Fruit fly (Drosophila melanogaster): ENCODE results near the gene Mnt.

Mnt gene

DNA sequence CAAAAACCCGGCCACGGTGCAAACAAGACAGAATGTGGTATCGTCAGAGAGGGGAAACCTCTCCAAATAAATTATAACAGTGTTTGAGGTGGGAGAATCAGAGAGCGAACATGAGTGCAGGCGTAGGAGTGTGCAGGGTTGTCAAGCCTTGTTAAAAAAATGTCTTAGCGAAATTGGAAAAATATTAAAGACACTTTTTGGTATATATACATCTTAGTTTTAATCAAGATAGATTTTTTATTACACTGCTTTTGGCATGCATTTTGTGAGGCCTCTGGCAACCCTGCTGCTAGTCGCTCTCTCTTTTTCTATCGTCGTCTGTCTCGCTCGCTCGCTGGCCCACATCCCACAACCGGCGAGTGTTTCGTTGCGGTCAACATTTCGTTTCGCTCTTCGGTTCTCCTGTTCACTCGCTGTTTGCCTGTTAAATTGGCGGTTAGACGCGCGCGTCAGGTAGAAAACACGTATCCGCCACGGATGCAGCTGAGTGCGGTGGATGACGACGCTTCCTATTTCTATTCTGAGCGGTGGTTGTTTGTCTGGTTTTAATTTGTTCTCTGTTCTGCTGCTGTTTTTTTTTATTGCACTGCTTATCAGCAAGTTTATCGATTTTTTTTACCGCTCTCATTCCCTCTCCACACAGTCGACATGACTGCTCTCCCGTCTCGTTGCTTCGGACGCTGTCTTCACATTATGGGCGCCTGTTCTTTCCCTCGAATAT is 70.6 kb downstream of the Mnt start (continued):
- TF ChIP-seq CG3995 (GFP tag; optimal IDR thresholded peaks at IDR 0.05) (peak; percentile 89), unc-4 (GFP tag; IDR thresholded peaks at IDR 0.05; ENCODE audit: partially characterized antibody) (0 out of 2 replicates have a peak, but pooled peaks have one; percentile 35), tx (GFP tag; optimal IDR thresholded peaks at IDR 0.05) (peak; percentile 99), usp (GFP tag; optimal IDR thresholded peaks at IDR 0.05) (no peak), lilli (GFP tag; optimal IDR thresholded peaks at IDR 0.05) (peak; percentile 100), Rx (GFP tag; IDR thresholded peaks at IDR 0.05) (peak; percentile 100), vvl (GFP tag; IDR thresholded peaks at IDR 0.05) (peak; percentile 100), Six4 (GFP tag; optimal IDR thresholded peaks at IDR 0.05) (peak; percentile 99), Optix (GFP tag; IDR thresholded peaks at IDR 0.05) (peak; percentile 100), CG3847 (GFP tag; IDR thresholded peaks at IDR 0.05) (peak; percentile 100), Dfd (GFP tag; optimal IDR thresholded peaks at IDR 0.05) (peak in 1 of 2 experiments; percentile 16), org-1 (GFP tag; optimal IDR thresholded peaks at IDR 0.05) (peak; percentile 100), CG17328 (GFP tag; IDR thresholded peaks at IDR 0.05) (peak; percentile 100), CG8765 (GFP tag; IDR thresholded peaks at IDR 0.05) (peak; percentile 99), CG34422 (GFP tag; IDR thresholded peaks at IDR 0.05) (peak; percentile 100), CG18599 (GFP tag; optimal IDR thresholded peaks at IDR 0.05) (peak; percentile 100), ara (GFP tag; IDR thresholded peaks at IDR 0.05) (peak; percentile 100), Xrp1 (GFP tag; IDR thresholded peaks at IDR 0.05) (peak; percentile 100), tll (GFP tag; optimal IDR thresholded peaks at IDR 0.05) (peak; percentile 36 to 85), dan (GFP tag; IDR thresholded peaks at IDR 0.05) (peak; percentile 98), eyg (GFP tag; optimal IDR thresholded peaks at IDR 0.05) (peak; percentile 98), zen (tag; optimal IDR thresholded peaks at IDR 0.05) (peak; percentile 99), CG10565 (GFP tag; optimal IDR thresholded peaks at IDR 0.05) (peak; percentile 97), ro (GFP tag; IDR thresholded peaks at IDR 0.05) (peak; percentile 97), danr (GFP tag; IDR thresholded peaks at IDR 0.05) (peak; percentile 99), CG6683 (GFP tag; optimal IDR thresholded peaks at IDR 0.05) (peak; percentile 99), ab (GFP tag; optimal IDR thresholded peaks at IDR 0.05) (peak; percentile 98), Max (GFP tag; optimal IDR thresholded peaks at IDR 0.05) (peak; percentile 99), MBD-R2 (GFP tag; IDR thresholded peaks at IDR 0.05) (peak; percentile 100), CG14667 (GFP tag; IDR thresholded peaks at IDR 0.05) (peak; percentile 99), CG12769 (tag; optimal IDR thresholded peaks at IDR 0.05) (peak; percentile 100), kni (GFP tag; optimal IDR thresholded peaks at IDR 0.05) (peak; percentile 100), CG11695 (GFP tag; IDR thresholded peaks at IDR 0.05) (peak; percentile 99), Poxn (GFP tag; IDR thresholded peaks at IDR 0.05) (peak; percentile 98), CG31388 (GFP tag; optimal IDR thresholded peaks at IDR 0.05) (peak; percentile 99), D19B (GFP tag; optimal IDR thresholded peaks at IDR 0.05) (peak; percentile 97), dati (GFP tag; IDR thresholded peaks at IDR 0.05) (peak; percentile 99), crp (GFP tag; optimal IDR thresholded peaks at IDR 0.05) (peak; percentile 47 to 78), CG12744 (GFP tag; optimal IDR thresholded peaks at IDR 0.05) (peak; percentile 99), CG18011 (GFP tag; optimal IDR thresholded peaks at IDR 0.05) (peak; percentile 92), sima (GFP tag; optimal IDR thresholded peaks at IDR 0.05) (peak; percentile 98), ftz-f1 (GFP tag; optimal IDR thresholded peaks at IDR 0.05) (peak; percentile 94), pnt (GFP tag; optimal IDR thresholded peaks at IDR 0.05) (peak; percentile 99), CG42726 (GFP tag; IDR thresholded peaks at IDR 0.05; ENCODE audit: partially characterized antibody) (no peak), wek (GFP tag; optimal IDR thresholded peaks at IDR 0.05) (peak; percentile 95), CG11456 (GFP tag; IDR thresholded peaks at IDR 0.05) (peak; percentile 100), Awh (GFP tag; IDR thresholded peaks at IDR 0.05) (peak; percentile 100), Lim3 (GFP tag; IDR thresholded peaks at IDR 0.05) (peak; percentile 99), CHES-1-like (GFP tag; optimal IDR thresholded peaks at IDR 0.05) (peak; percentile 99), CTCF (GFP tag; optimal IDR thresholded peaks at IDR 0.05) (peak; percentile 77), Oli (tag; optimal IDR thresholded peaks at IDR 0.05) (peak; percentile 100)
